Worm (Caenorhabditis elegans) whole organism, L4/young adult: Measurements from ENCODE around the gene W03H9.2.
"Not testable (repeated sequence)": the region's sequence is repeated elsewhere in the genome, so short reads cannot be mapped to it uniquely, and the experiment has no call there.

Experiments used
- W03F9.2 ChIP-seq: fragments of 150-350 bp; optimal IDR thresholded peaks from 2 replicates; lab custom pipeline; 2014; ENCODE audit warnings: missing biosample characterization, missing genetic modification characterization
- dao-5 ChIP-seq: sonication (generic microtip); optimal IDR thresholded peaks from 2 replicates; lab custom pipeline; 2016; ENCODE audit warnings: missing genotype, missing genetic modification characterization, moderate library complexity, missing compliant biosample characterization
- him-1 ChIP-seq: sonication (generic microtip); optimal IDR thresholded peaks from 2 replicates; lab custom pipeline; 2016; ENCODE audit warnings: missing genotype, missing genetic modification reagents, missing genetic modification characterization, missing compliant biosample characterization

DNA sequence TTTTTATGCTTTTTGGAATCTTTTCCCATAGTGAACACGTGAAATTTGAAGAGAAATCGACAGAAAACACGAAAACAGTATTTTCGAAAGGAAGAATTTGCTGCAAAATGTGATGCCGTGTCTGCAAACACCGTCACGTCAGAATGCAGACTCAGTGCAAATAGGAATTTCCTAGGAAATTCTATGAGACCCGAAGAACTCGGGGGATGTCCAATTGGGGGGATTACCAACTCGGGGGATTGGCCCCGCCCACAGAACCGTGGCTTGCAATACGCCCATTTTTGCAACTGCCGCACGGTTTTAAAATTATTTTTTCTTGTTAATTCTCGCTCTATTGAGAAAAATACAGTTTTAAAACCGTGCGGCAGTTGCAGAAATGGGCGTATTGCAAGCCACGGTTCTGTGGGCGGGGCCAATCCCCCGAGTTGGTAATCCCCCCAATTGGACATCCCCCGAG, 1.5 kb downstream of the W03H9.2 start, which contains the start of gene cacn-1:
- not testable (repeated sequence) for TF ChIP-seq dao-5, him-1, W03F9.2 (tag; lab: Kevin White, UChicago)
